Fruit fly (Drosophila melanogaster) whole organism, wandering third instar larva: ENCODE data around the gene CG11694.

Experiments used
- Abd-B ChIP-seq: fragments of >200 bp; optimal IDR thresholded peaks from 2 replicates; lab custom pipeline; 2017; ENCODE audit warnings: missing biosample characterization, missing genetic modification characterization
- CG32264 ChIP-seq: fragments of 200-800 bp; sonication (Bioruptor generic); optimal IDR thresholded peaks from 2 replicates; lab custom pipeline; 2016; ENCODE audit warnings: missing biosample characterization, missing genetic modification characterization
- CG9705 ChIP-seq: fragments of 200-800 bp; sonication (Bioruptor generic); optimal IDR thresholded peaks from 2 replicates; lab custom pipeline; 2018; ENCODE audit warnings: missing biosample characterization, mild to moderate bottlenecking, missing genetic modification characterization
- CrebA ChIP-seq: fragments of 200-800 bp; sonication (Bioruptor generic); optimal IDR thresholded peaks from 2 replicates; lab custom pipeline; 2016; ENCODE audit warnings: missing biosample characterization, mild to moderate bottlenecking, missing genetic modification characterization, borderline replicate concordance
- Dfd ChIP-seq: fragments of >200 bp; optimal IDR thresholded peaks from 2 replicates; lab custom pipeline; 2017; ENCODE audit warnings: missing biosample characterization, missing genetic modification characterization
- Dif ChIP-seq: fragments of 200-275, 200-300 bp; sonication (Bioruptor generic); optimal IDR thresholded peaks from 2 replicates; lab custom pipeline; 2018; ENCODE audit warnings: missing biosample characterization, missing genetic modification characterization; ENCODE audit not compliant: partially characterized antibody
- GATAd ChIP-seq: sonication (Bioruptor generic); optimal IDR thresholded peaks from 2 replicates; lab custom pipeline; 2016; ENCODE audit warnings: missing biosample characterization, missing genetic modification characterization
- HLH106 ChIP-seq: fragments of 200-800 bp; optimal IDR thresholded peaks from 3 replicates; lab custom pipeline; 2019; ENCODE audit warnings: missing biosample characterization, mild to moderate bottlenecking, missing genetic modification characterization, moderate library complexity
- Hnf4 ChIP-seq: fragments of 200-800 bp; sonication (Bioruptor generic); optimal IDR thresholded peaks from 2 replicates; lab custom pipeline; 2016; ENCODE audit warnings: missing biosample characterization, mild to moderate bottlenecking, missing genetic modification characterization
- Hr78 ChIP-seq: fragments of >200 bp; optimal IDR thresholded peaks from 2 replicates; lab custom pipeline; 2017; ENCODE audit warnings: missing biosample characterization, missing genetic modification characterization
- Hr83 ChIP-seq: fragments of 200-300 bp; sonication (Bioruptor generic); optimal IDR thresholded peaks from 2 replicates; lab custom pipeline; 2016; ENCODE audit warnings: missing biosample characterization, mild to moderate bottlenecking, missing genetic modification characterization, moderate library complexity; ENCODE audit not compliant: poor library complexity, severe bottlenecking
- Jra ChIP-seq: sonication (Bioruptor generic); optimal IDR thresholded peaks from 2 replicates; lab custom pipeline; 2016; ENCODE audit warnings: missing biosample characterization, missing genetic modification characterization
- Mio ChIP-seq: sonication (Bioruptor generic); optimal IDR thresholded peaks from 2 replicates; lab custom pipeline; 2016; ENCODE audit warnings: missing biosample characterization, missing genetic modification characterization
- Myc ChIP-seq: fragments of >200 bp; optimal IDR thresholded peaks from 2 replicates; lab custom pipeline; 2017
- N ChIP-seq: fragments of >200 bp; optimal IDR thresholded peaks from 2 replicates; lab custom pipeline; 2018; ENCODE audit warnings: missing biosample characterization, missing external identifiers, missing genetic modification characterization
- OdsH ChIP-seq: fragments of 200-800 bp; sonication (Bioruptor generic); optimal IDR thresholded peaks from 2 replicates; lab custom pipeline; 2016; ENCODE audit warnings: missing biosample characterization, mild to moderate bottlenecking, missing genetic modification characterization
- Rel ChIP-seq, 2 experiments: fragments of 200-800 bp; sonication (Bioruptor generic) in 1 of 2; optimal IDR thresholded peaks; 2 replicates in 1 of 2; 3 replicates in 1 of 2; lab custom pipeline; 2016 to 2019; ENCODE audit warnings: mild to moderate bottlenecking in 2 of 2, missing biosample characterization in 2 of 2, missing genetic modification characterization in 2 of 2, moderate library complexity in 1 of 2
- Sp1 ChIP-seq: fragments of 200-800 bp; sonication (Bioruptor generic); optimal IDR thresholded peaks from 3 replicates; lab custom pipeline; 2019; ENCODE audit warnings: missing biosample characterization, mild to moderate bottlenecking, missing genetic modification characterization, moderate library complexity
- Vsx2 ChIP-seq: fragments of 200-300, 225-300 bp; sonication (Bioruptor generic); optimal IDR thresholded peaks from 2 replicates; lab custom pipeline; 2018; ENCODE audit warnings: missing biosample characterization, missing genetic modification characterization; ENCODE audit not compliant: partially characterized antibody
- br ChIP-seq: fragments of 200-800 bp; sonication (Bioruptor generic); optimal IDR thresholded peaks from 2 replicates; lab custom pipeline; 2016; ENCODE audit warnings: missing biosample characterization, missing genetic modification characterization
- brk ChIP-seq: fragments of 200-800 bp; sonication (Bioruptor generic); optimal IDR thresholded peaks from 2 replicates; lab custom pipeline; 2016; ENCODE audit warnings: missing biosample characterization, mild to moderate bottlenecking, missing genetic modification characterization
- dl ChIP-seq, 2 experiments: fragments of 175-275, 200-275 bp in 1 of 2; fragments of 200-275 bp in 1 of 2; sonication (Bioruptor generic); optimal IDR thresholded peaks; lab custom pipeline; 2018; ENCODE audit warnings: mild to moderate bottlenecking in 2 of 2, missing biosample characterization in 2 of 2, missing genetic modification characterization in 2 of 2, moderate library complexity in 2 of 2; ENCODE audit not compliant: partially characterized antibody in 2 of 2, insufficient read depth in 1 of 2
- dmrt93B ChIP-seq: fragments of 200-800 bp; sonication (Bioruptor generic); optimal IDR thresholded peaks from 2 replicates; lab custom pipeline; 2018; ENCODE audit warnings: missing biosample characterization, mild to moderate bottlenecking, missing genetic modification characterization
- dsf ChIP-seq: sonication (Bioruptor generic); optimal IDR thresholded peaks from 2 replicates; lab custom pipeline; 2016; ENCODE audit warnings: missing biosample characterization, missing genetic modification characterization, borderline replicate concordance
- ey ChIP-seq: fragments of 200-800 bp; sonication (Bioruptor generic); optimal IDR thresholded peaks from 2 replicates; lab custom pipeline; 2016; ENCODE audit warnings: missing biosample characterization, missing genetic modification characterization
- foxo ChIP-seq, 2 experiments: fragments of 200-800 bp; sonication (Bioruptor generic); optimal IDR thresholded peaks; 2 replicates in 1 of 2; 3 replicates in 1 of 2; lab custom pipeline; 2016 to 2017; ENCODE audit warnings: missing biosample characterization in 2 of 2, missing genetic modification characterization in 2 of 2
- fru ChIP-seq: fragments of 200-800 bp; sonication (Bioruptor generic); optimal IDR thresholded peaks from 3 replicates; lab custom pipeline; 2016; ENCODE audit warnings: missing biosample characterization, mild to moderate bottlenecking, missing genetic modification characterization
- h ChIP-seq: fragments of 200-800 bp; sonication (Bioruptor generic); optimal IDR thresholded peaks from 3 replicates; lab custom pipeline; 2016; ENCODE audit warnings: missing biosample characterization, mild to moderate bottlenecking, missing genetic modification characterization
- jim ChIP-seq: fragments of 175-275, 200-325 bp; sonication (Bioruptor generic); optimal IDR thresholded peaks from 2 replicates; lab custom pipeline; 2016; ENCODE audit warnings: missing biosample characterization, mild to moderate bottlenecking, missing genetic modification characterization
- lola ChIP-seq: fragments of >200 bp; optimal IDR thresholded peaks from 2 replicates; lab custom pipeline; 2017; ENCODE audit warnings: missing biosample characterization, missing genetic modification characterization
- pan ChIP-seq: fragments of >200 bp; optimal IDR thresholded peaks from 2 replicates; lab custom pipeline; 2017
- psq ChIP-seq: fragments of 200-800 bp; sonication (Bioruptor generic); optimal IDR thresholded peaks from 3 replicates; lab custom pipeline; 2017; ENCODE audit warnings: missing biosample characterization, mild to moderate bottlenecking, missing genetic modification characterization, moderate library complexity
- rgr ChIP-seq: fragments of 200-800 bp; sonication (Bioruptor generic); optimal IDR thresholded peaks from 3 replicates; lab custom pipeline; 2016; ENCODE audit warnings: missing biosample characterization, mild to moderate bottlenecking, missing genetic modification characterization
- sage ChIP-seq: fragments of 200-800 bp; sonication (Bioruptor generic); optimal IDR thresholded peaks from 2 replicates; lab custom pipeline; 2016; ENCODE audit warnings: missing biosample characterization, mild to moderate bottlenecking, missing genetic modification characterization
- sv ChIP-seq: fragments of 200-800 bp; sonication (Bioruptor generic); optimal IDR thresholded peaks from 3 replicates; lab custom pipeline; 2016; ENCODE audit warnings: missing biosample characterization, missing genetic modification characterization
- tai ChIP-seq: sonication (Bioruptor generic); optimal IDR thresholded peaks from 2 replicates; lab custom pipeline; 2016; ENCODE audit warnings: missing biosample characterization, missing genetic modification characterization
- usp ChIP-seq: fragments of >200 bp; optimal IDR thresholded peaks from 2 replicates; lab custom pipeline; 2017; ENCODE audit warnings: missing biosample characterization, missing genetic modification characterization
- woc ChIP-seq: sonication (Bioruptor generic); optimal IDR thresholded peaks from 2 replicates; lab custom pipeline; 2016; ENCODE audit warnings: missing biosample characterization, mild to moderate bottlenecking, missing genetic modification characterization

The CG11694 gene

DNA sequence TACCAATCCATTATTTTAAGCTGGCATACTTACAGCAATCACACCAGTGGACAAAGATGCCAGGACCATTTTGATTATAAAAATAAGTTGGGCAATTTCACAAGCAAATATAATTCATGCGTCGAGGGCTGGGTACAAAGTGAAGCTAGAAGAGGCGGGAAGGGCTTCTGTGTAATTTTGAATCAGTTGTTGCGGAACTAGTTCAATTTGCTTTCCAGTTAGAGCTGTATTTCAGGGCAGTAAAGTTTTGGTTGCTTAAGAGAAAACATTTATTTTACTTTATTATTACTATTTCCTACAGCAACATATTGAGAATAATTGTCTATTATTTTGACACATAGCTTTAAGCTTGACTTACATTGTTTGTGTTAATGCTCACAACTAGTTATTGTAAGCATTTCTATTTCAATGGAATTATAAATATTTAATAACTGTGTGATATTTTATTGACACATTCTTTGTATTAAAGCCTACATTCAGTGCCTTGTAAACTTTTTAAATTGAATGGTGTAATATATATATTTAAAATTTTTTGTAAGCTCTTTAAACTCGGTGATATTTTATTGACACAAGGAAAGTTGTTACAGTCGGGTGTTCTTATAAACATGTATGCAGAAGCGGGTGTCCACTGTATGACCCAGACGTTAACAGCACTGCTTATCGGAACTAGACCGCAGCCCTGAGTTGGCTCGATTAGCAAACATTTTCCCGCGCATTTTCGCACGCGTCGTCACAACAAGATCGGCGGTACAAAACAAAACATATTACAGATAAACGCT lies 47.4 kb downstream of the CG11694 start, which contains the start of the genes RPA1 and Mcm2:
TSS of gene RPA1 (minus strand) at position 150 of the 779 bp plus-strand sequence.
TSS of gene Mcm2 (plus strand) at position 669 of the 779 bp plus-strand sequence.
- TF ChIP-seq pan (no peak), brk (GFP tag; lab: Kevin White, UChicago) (no peak), Hr78 (GFP tag; lab: Kevin White, UChicago) (no peak), usp (no peak), OdsH (GFP tag; lab: Kevin White, UChicago) (peak; percentile 73), CG32264 (GFP tag; lab: Kevin White, UChicago) (no peak), rgr (GFP tag; lab: Kevin White, UChicago) (peak; percentile 74), tai (GFP tag; lab: Kevin White, UChicago) (no peak), Rel (GFP tag; optimal IDR thresholded peaks at IDR 0.05; lab: Kevin White, UChicago) (no peak), Rel (tag; optimal IDR thresholded peaks at IDR 0.05; lab: Kevin White, UChicago) (peak; percentile 19), h (peak; percentile 75), GATAd (GFP tag; lab: Kevin White, UChicago) (peak; percentile 8), Hr83 (GFP tag; lab: Kevin White, UChicago) (peak; percentile 73), dmrt93B (peak; percentile 83), CG9705 (GFP tag; lab: Kevin White, UChicago) (peak; percentile 64), foxo (GFP tag; optimal IDR thresholded peaks at IDR 0.05; lab: Kevin White, UChicago) (peak in 1 of 2 experiments; percentile 89), Vsx2 (GFP tag; lab: Kevin White, UChicago) (no peak), fru (GFP tag; lab: Kevin White, UChicago) (peak; percentile 74), Hnf4 (no peak), dl (GFP tag; optimal IDR thresholded peaks at IDR 0.05; lab: Kevin White, UChicago; ENCODE audit: insufficient read depth in 1 of 2, partially characterized antibody in 2 of 2) (no peak), Jra (GFP tag; lab: Kevin White, UChicago) (no peak), psq (GFP tag; lab: Kevin White, UChicago) (peak; percentile 77), Sp1 (GFP tag; lab: Kevin White, UChicago) (peak; percentile 84), N (GFP tag; lab: Kevin White, UChicago) (no peak), sv (GFP tag; lab: Kevin White, UChicago) (peak; percentile 55), woc (GFP tag; lab: Kevin White, UChicago) (peak; percentile 81), Myc (no peak), Dif (GFP tag; lab: Kevin White, UChicago) (no peak), Mio (GFP tag; lab: Kevin White, UChicago) (peak; percentile 1), br (GFP tag; lab: Kevin White, UChicago) (peak; percentile 49), jim (GFP tag; lab: Kevin White, UChicago) (peak; percentile 76), lola (GFP tag; lab: Kevin White, UChicago) (no peak), Abd-B (GFP tag; lab: Kevin White, UChicago) (no peak), HLH106 (peak; percentile 87), ey (GFP tag; lab: Kevin White, UChicago) (peak; percentile 69), Dfd (GFP tag; lab: Kevin White, UChicago) (no peak), dsf (peak; percentile 39), CrebA (no peak), sage (no peak)
- TF ChIP-seq, all 38 proteins: peak for 20

DNA sequence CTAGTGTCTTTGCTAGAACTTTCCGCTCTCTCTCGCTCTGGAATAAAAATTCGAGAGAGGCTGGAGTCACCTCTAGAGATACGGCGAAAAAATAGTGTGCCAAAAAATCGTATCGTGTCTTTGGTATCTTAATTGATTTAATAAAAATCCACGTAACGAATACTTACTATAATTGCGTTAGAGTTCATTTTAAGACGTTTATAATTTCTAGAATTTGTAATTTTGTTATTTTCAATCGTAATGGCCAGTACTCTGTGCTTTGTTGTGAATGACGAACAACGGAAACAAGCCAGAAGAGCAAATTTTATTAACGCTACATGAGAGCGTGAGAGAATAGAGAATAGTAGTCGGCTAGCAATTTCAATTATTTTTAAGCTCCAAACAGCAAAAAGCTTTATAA lies 50.3 kb downstream of the CG11694 start:
- TF ChIP-seq OdsH (GFP tag; lab: Kevin White, UChicago) (no peak), brk (GFP tag; lab: Kevin White, UChicago) (no peak), Vsx2 (GFP tag; lab: Kevin White, UChicago) (peak; percentile 17)
